Fruit fly (Drosophila melanogaster): Measurements from ENCODE around the gene elm.
A peak's percentile ranks its signal among the peaks of the same experiment; 100 is the strongest.

Gene elm

dm6 chr3R:5685269-5686048 lies 30.8 kb upstream of the elm start, which contains the start of the genes Rab23 and plx (continued):
- TF ChIP-seq dmrt11E (tag; optimal IDR thresholded peaks at IDR 0.05) (peak; percentile 8), Dek (tag; optimal IDR thresholded peaks at IDR 0.05) (no peak), shn (GFP tag; optimal IDR thresholded peaks at IDR 0.05) (peak; percentile 16), pb (GFP tag; optimal IDR thresholded peaks at IDR 0.05) (no peak), CG32532 (GFP tag; IDR thresholded peaks at IDR 0.05) (no peak), CG14860 (GFP tag; IDR thresholded peaks at IDR 0.05; ENCODE audit: partially characterized antibody) (no peak), tup (GFP tag; optimal IDR thresholded peaks at IDR 0.05) (no peak), dan (GFP tag; IDR thresholded peaks at IDR 0.05) (no peak), sob (GFP tag; IDR thresholded peaks at IDR 0.05) (peak; percentile 53), ssp (GFP tag; IDR thresholded peaks at IDR 0.05) (peak; percentile 45; the same call in 1 of the 2 replicates), CG12104 (GFP tag; optimal IDR thresholded peaks at IDR 0.05) (peak; percentile 48), sisA (GFP tag; IDR thresholded peaks at IDR 0.05) (no peak), trh (GFP tag; optimal IDR thresholded peaks at IDR 0.05) (no peak), repo (GFP tag; optimal IDR thresholded peaks at IDR 0.05) (no peak), CG3065 (GFP tag; optimal IDR thresholded peaks at IDR 0.05) (no peak), crc (GFP tag; optimal IDR thresholded peaks at IDR 0.05) (no peak), nom (GFP tag; optimal IDR thresholded peaks at IDR 0.05) (no peak), Xbp1 (GFP tag; optimal IDR thresholded peaks at IDR 0.05) (peak; percentile 36), CG6791 (GFP tag; IDR thresholded peaks at IDR 0.05; ENCODE audit: partially characterized antibody) (no peak), BEAF-32 (GFP tag; optimal IDR thresholded peaks at IDR 0.05) (peak; percentile 55), kni (GFP tag; optimal IDR thresholded peaks at IDR 0.05) (peak; percentile 1), CG1024 (GFP tag; IDR thresholded peaks at IDR 0.05) (no peak), fd64A (GFP tag; optimal IDR thresholded peaks at IDR 0.05) (no peak), onecut (GFP tag; IDR thresholded peaks at IDR 0.05) (no peak), Dip3 (GFP tag; optimal IDR thresholded peaks at IDR 0.05) (no peak), zen (tag; optimal IDR thresholded peaks at IDR 0.05) (no peak), amos (GFP tag; IDR thresholded peaks at IDR 0.05; ENCODE audit: partially characterized antibody) (peak; percentile 33; the same call in 1 of the 2 replicates), CG17829 (tag; optimal IDR thresholded peaks at IDR 0.05) (no peak), gt (GFP tag; IDR thresholded peaks at IDR 0.05) (no peak), CG11247 (GFP tag; IDR thresholded peaks at IDR 0.05) (no peak), CG10565 (GFP tag; optimal IDR thresholded peaks at IDR 0.05) (no peak), hkb (optimal IDR thresholded peaks at IDR 0.05) (no peak), hkb (GFP tag; IDR thresholded peaks at IDR 0.05) (peak; percentile 29; the same call in 1 of the 2 replicates), ind (GFP tag; optimal IDR thresholded peaks at IDR 0.05) (no peak), CG34376 (GFP tag; optimal IDR thresholded peaks at IDR 0.05) (no peak), az2 (GFP tag; optimal IDR thresholded peaks at IDR 0.05) (no peak), Hr3 (GFP tag; optimal IDR thresholded peaks at IDR 0.05) (no peak), Lim3 (GFP tag; IDR thresholded peaks at IDR 0.05) (no peak), CG8388 (GFP tag; optimal IDR thresholded peaks at IDR 0.05) (no peak), CG4404 (GFP tag; IDR thresholded peaks at IDR 0.05) (no peak), sima (GFP tag; optimal IDR thresholded peaks at IDR 0.05) (no peak), Mes4 (GFP tag; optimal IDR thresholded peaks at IDR 0.05) (no peak), Hr78 (GFP tag; optimal IDR thresholded peaks at IDR 0.05) (no peak), Ets65A (GFP tag) (peak; percentile 76), CG3838 (GFP tag; optimal IDR thresholded peaks at IDR 0.05) (no peak), Gug (GFP tag; IDR thresholded peaks at IDR 0.05) (no peak), CG12391 (tag; optimal IDR thresholded peaks at IDR 0.05) (peak; percentile 40), jing (GFP tag; optimal IDR thresholded peaks at IDR 0.05) (no peak), kah (GFP tag; optimal IDR thresholded peaks at IDR 0.05) (peak; percentile 54), CG17612 (GFP tag; IDR thresholded peaks at IDR 0.05) (no peak)

Data from whole organism, embryonic.